Fruit fly (Drosophila melanogaster): ENCODE data around the gene fkh.

- TF ChIP-seq spab (GFP tag; optimal IDR thresholded peaks at IDR 0.05): no peak
- no peak for TF ChIP-seq Ets21C (GFP tag; optimal IDR thresholded peaks at IDR 0.05)
- TF ChIP-seq Hr39 (GFP tag; optimal IDR thresholded peaks at IDR 0.05): no peak
- TF ChIP-seq CG10631 (GFP tag; optimal IDR thresholded peaks at IDR 0.05): no peak
- TF ChIP-seq Met (GFP tag; optimal IDR thresholded peaks at IDR 0.05): no peak
- TF ChIP-seq Sox14 (GFP tag; optimal IDR thresholded peaks at IDR 0.05): no peak
- no peak for TF ChIP-seq CG6163 (GFP tag; IDR thresholded peaks at IDR 0.05)
- TF ChIP-seq fd85E (GFP tag; optimal IDR thresholded peaks at IDR 0.05): no peak
- no peak for TF ChIP-seq CG11294 (GFP tag; IDR thresholded peaks at IDR 0.05)
- no peak for TF ChIP-seq fkh (GFP tag; optimal IDR thresholded peaks at IDR 0.05)
- TF ChIP-seq Blimp-1 (GFP tag; optimal IDR thresholded peaks at IDR 0.05): no peak
- no peak for TF ChIP-seq CG8632 (GFP tag; optimal IDR thresholded peaks at IDR 0.05)
- TF ChIP-seq Eip75B (GFP tag; optimal IDR thresholded peaks at IDR 0.05): no peak
Measured at dm6 chr3R:28594900-28595299, 9.8 kb upstream of the fkh start.
